Fruit fly (Drosophila melanogaster) whole organism, adult: Measurements from ENCODE around the gene Cpr97Ea.

Experiments used
- CG11617 ChIP-seq: fragments of 200-800 bp; sonication (Bioruptor generic); optimal IDR thresholded peaks from 2 replicates; lab custom pipeline; 2017; ENCODE audit warnings: mild to moderate bottlenecking, missing biosample characterization, missing genetic modification reagents, missing genetic modification characterization
- CG12768 ChIP-seq: fragments of 200-800 bp; sonication (Bioruptor generic); optimal IDR thresholded peaks from 2 replicates; lab custom pipeline; 2017; ENCODE audit warnings: missing biosample characterization, missing genetic modification characterization, mild to moderate bottlenecking, moderate library complexity, missing genetic modification reagents
- CG14711 ChIP-seq: fragments of 200-800 bp; sonication (Bioruptor generic); optimal IDR thresholded peaks from 2 replicates; lab custom pipeline; 2018; ENCODE audit warnings: missing biosample characterization, mild to moderate bottlenecking, missing genetic modification characterization, moderate library complexity
- CG5204 ChIP-seq: fragments of 200-800 bp; sonication (Bioruptor generic); optimal IDR thresholded peaks from 2 replicates; lab custom pipeline; 2016; ENCODE audit warnings: missing biosample characterization, missing genetic modification characterization
- Hr96 ChIP-seq: fragments of 200-800 bp; sonication (Bioruptor generic); optimal IDR thresholded peaks from 2 replicates; lab custom pipeline; 2016; ENCODE audit warnings: missing biosample characterization, missing genetic modification characterization
- kay ChIP-seq: fragments of 200-800 bp; sonication (Bioruptor generic); peaks from one replicate; lab custom pipeline; 2016; ENCODE audit warnings: missing biosample characterization, missing genetic modification characterization, borderline replicate concordance
- toe ChIP-seq: fragments of 200-800 bp; sonication (Bioruptor generic); optimal IDR thresholded peaks from 2 replicates; lab custom pipeline; 2016; ENCODE audit warnings: missing biosample characterization, missing genetic modification characterization

DNA sequence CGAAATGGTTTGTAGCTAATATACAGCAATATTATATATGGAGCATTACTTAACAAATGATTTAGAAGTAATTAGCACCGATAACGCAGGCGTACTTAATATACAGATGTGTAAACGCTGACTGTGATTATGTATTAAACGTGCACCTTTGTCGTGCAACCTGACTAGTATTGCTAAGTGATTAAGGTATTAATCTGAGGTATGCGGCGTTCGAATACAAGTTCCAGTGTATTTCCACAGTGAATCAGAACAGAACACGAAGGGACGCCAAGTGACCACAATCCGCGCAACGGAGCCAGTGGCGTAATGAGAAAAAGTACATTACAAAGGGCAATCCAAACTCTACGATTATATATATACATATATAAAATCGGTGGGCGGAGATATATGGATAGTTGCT is 23.5 kb downstream of the Cpr97Ea start, which contains the start of gene Nep5:
- TF ChIP-seq CG11617 (GFP tag; lab: Kevin White, UChicago) (no peak), CG12768 (GFP tag; lab: Kevin White, UChicago) (no peak), Hr96 (GFP tag; lab: Kevin White, UChicago) (no peak), CG5204 (GFP tag; lab: Kevin White, UChicago) (no peak), CG14711 (no peak), toe (GFP tag; lab: Kevin White, UChicago) (no peak), kay (GFP tag; lab: Kevin White, UChicago) (no peak)
